Fruit fly (Drosophila melanogaster) whole organism, wandering third instar larva: ENCODE data around the gene ex.

Experiments
- Mio ChIP-seq: sonication (Bioruptor generic); optimal IDR thresholded peaks from 2 replicates; lab custom pipeline; 2016; ENCODE audit warnings: missing biosample characterization, missing genetic modification characterization
- br ChIP-seq: fragments of 200-800 bp; sonication (Bioruptor generic); optimal IDR thresholded peaks from 2 replicates; lab custom pipeline; 2016; ENCODE audit warnings: missing biosample characterization, missing genetic modification characterization
- fru ChIP-seq: fragments of 200-800 bp; sonication (Bioruptor generic); optimal IDR thresholded peaks from 3 replicates; lab custom pipeline; 2016; ENCODE audit warnings: missing biosample characterization, mild to moderate bottlenecking, missing genetic modification characterization

dm6 chr2L:472073-472590, 41.1 kb downstream of the ex start, which contains the start of gene CG4297:
- TF ChIP-seq fru (GFP tag; lab: Kevin White, UChicago) (peak; percentile 76), Mio (GFP tag; lab: Kevin White, UChicago) (no peak), br (GFP tag; lab: Kevin White, UChicago) (peak; percentile 66)
